Worm (Caenorhabditis elegans): ENCODE data around the gene C15C8.7.

DNA sequence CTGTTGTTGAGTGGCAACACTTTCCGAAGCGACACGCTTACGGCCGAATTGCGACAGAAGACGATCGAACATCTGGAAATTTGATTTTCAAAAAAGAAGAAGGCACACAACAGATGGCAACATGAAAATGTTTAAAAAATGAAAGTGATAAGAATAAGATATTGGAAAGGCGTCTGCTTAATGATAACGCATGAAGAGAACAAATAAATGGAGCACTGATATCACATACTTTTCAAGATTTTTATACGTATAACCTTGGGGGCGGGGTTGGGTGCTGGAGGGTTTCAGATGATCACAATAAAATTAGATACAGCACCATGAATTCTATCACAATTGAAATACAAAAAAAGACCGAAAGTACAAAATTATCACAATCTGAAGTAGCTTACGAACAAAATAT lies at the start of gene C15C8.7:
- TF ChIP-seq nhr-76 (tag; optimal IDR thresholded peaks at IDR 0.05) (no peak), tbx-8 (GFP tag; optimal IDR thresholded peaks at IDR 0.05) (no peak), unc-62 (GFP tag; optimal IDR thresholded peaks at IDR 0.05) (no peak), snpc-4 (tag; optimal IDR thresholded peaks at IDR 0.05) (no peak), blmp-1 (tag; optimal IDR thresholded peaks at IDR 0.05) (no peak), nhr-28 (tag; optimal IDR thresholded peaks at IDR 0.05) (no peak), lin-13 (tag; optimal IDR thresholded peaks at IDR 0.05) (no peak), zip-8 (tag; optimal IDR thresholded peaks at IDR 0.05) (no peak), ces-1 (GFP tag; optimal IDR thresholded peaks at IDR 0.05) (no peak), ztf-11 (tag; optimal IDR thresholded peaks at IDR 0.05) (no peak), lsy-2 (tag; optimal IDR thresholded peaks at IDR 0.05) (no peak), mep-1 (tag; optimal IDR thresholded peaks at IDR 0.05) (no peak), cnd-1 (tag; optimal IDR thresholded peaks at IDR 0.05) (no peak), ceh-39 (tag; optimal IDR thresholded peaks at IDR 0.05) (no peak)
